Fruit fly (Drosophila melanogaster) whole organism, adult: Measurements from ENCODE around the gene brv1.

Source experiments
- CG12768 ChIP-seq: fragments of 200-800 bp; sonication (Bioruptor generic); optimal IDR thresholded peaks from 2 replicates; lab custom pipeline; 2017; ENCODE audit warnings: missing biosample characterization, missing genetic modification characterization, mild to moderate bottlenecking, moderate library complexity, missing genetic modification reagents
- CG5204 ChIP-seq: fragments of 200-800 bp; sonication (Bioruptor generic); optimal IDR thresholded peaks from 2 replicates; lab custom pipeline; 2016; ENCODE audit warnings: missing biosample characterization, missing genetic modification characterization

- TF ChIP-seq CG12768 (GFP tag; lab: Kevin White, UChicago), result no peak
- TF ChIP-seq CG5204, result no peak
These were observed 34.8 kb upstream of the brv1 start for dm6 chr3L:19521093-19521492.
